Fruit fly (Drosophila melanogaster) whole organism, embryonic: Measurements from ENCODE around the gene CG5644.

ENCODE experiments used
- Abd-B ChIP-seq: fragments of 200-800 bp; sonication (Bioruptor generic); optimal IDR thresholded peaks from 2 replicates; lab custom pipeline; 2018; ENCODE audit warnings: missing biosample characterization, mild to moderate bottlenecking, missing genetic modification characterization, moderate library complexity
- Atf3 ChIP-seq: fragments of 200-800 bp; sonication (Bioruptor generic); optimal IDR thresholded peaks from 3 replicates; lab custom pipeline; 2016; ENCODE audit warnings: missing biosample characterization, missing genetic modification characterization
- Awh ChIP-seq: fragments of 200-800 bp; sonication (Bioruptor generic); IDR thresholded peaks from 2 replicates; pipeline ENCODE4, ENCODE4 v1.3.6; 2022; ENCODE audit warnings: missing biosample characterization, missing genetic modification characterization
- CG10147 ChIP-seq: fragments of 200-800 bp; sonication (Bioruptor generic); optimal IDR thresholded peaks from 2 replicates; lab custom pipeline; 2019; ENCODE audit warnings: missing biosample characterization, mild to moderate bottlenecking, missing genetic modification characterization, moderate library complexity
- CG10462 ChIP-seq: fragments of 200-800 bp; sonication (Bioruptor generic); optimal IDR thresholded peaks from 2 replicates; lab custom pipeline; 2016; ENCODE audit warnings: missing biosample characterization, missing genetic modification characterization
- CG10979 ChIP-seq: fragments of 200-800 bp; sonication (Bioruptor generic); optimal IDR thresholded peaks from 2 replicates; lab custom pipeline; 2018; ENCODE audit warnings: missing biosample characterization, mild to moderate bottlenecking, missing genetic modification characterization, moderate library complexity
- CG11696 ChIP-seq: fragments of 200-800 bp; sonication (Bioruptor generic); IDR thresholded peaks from 2 replicates; pipeline ENCODE4 v1.3.6; 2022; ENCODE audit warnings: missing biosample characterization, missing genetic modification characterization
- CG14014 ChIP-seq: fragments of 200-800 bp; sonication (Bioruptor generic); IDR thresholded peaks from 2 replicates; pipeline ENCODE4 v1.3.6; 2022; ENCODE audit warnings: missing biosample characterization, missing genetic modification characterization
- CG1647 ChIP-seq: fragments of 200-800 bp; sonication (Bioruptor generic); optimal IDR thresholded peaks from 3 replicates; lab custom pipeline; 2016; ENCODE audit warnings: missing biosample characterization, missing genetic modification characterization
- CG4820 ChIP-seq: fragments of 200-800 bp; sonication (Bioruptor generic); optimal IDR thresholded peaks from 3 replicates; lab custom pipeline; 2016; ENCODE audit warnings: missing biosample characterization, missing genetic modification characterization
- CG5953 ChIP-seq: fragments of 200-800 bp; sonication (Bioruptor generic); IDR thresholded peaks from 2 replicates; pipeline ENCODE4 v1.3.6; 2022; ENCODE audit warnings: missing biosample characterization, missing genetic modification characterization
- CG6175 ChIP-seq: fragments of 200-800 bp; sonication (Bioruptor generic); IDR thresholded peaks from 3 replicates; pipeline ENCODE4 v1.3.6; 2022; ENCODE audit warnings: missing biosample characterization, missing genetic modification characterization
- CG7839 ChIP-seq: fragments of 200-800 bp; sonication (Bioruptor generic); optimal IDR thresholded peaks from 3 replicates; lab custom pipeline; 2018; ENCODE audit warnings: missing biosample characterization, mild to moderate bottlenecking, missing genetic modification characterization, moderate library complexity
- CG7928 ChIP-seq: fragments of 200-800 bp; sonication (Bioruptor generic); optimal IDR thresholded peaks from 2 replicates; lab custom pipeline; 2017; ENCODE audit warnings: missing biosample characterization, mild to moderate bottlenecking, missing genetic modification characterization
- CG8765 ChIP-seq: fragments of 200-800 bp; sonication (Bioruptor generic); IDR thresholded peaks from 2 replicates; pipeline ENCODE4 v1.3.6; 2022; ENCODE audit warnings: missing biosample characterization, missing genetic modification characterization
- CG9437 ChIP-seq: fragments of 200-800 bp; sonication (Bioruptor generic); optimal IDR thresholded peaks from 2 replicates; lab custom pipeline; 2018; ENCODE audit warnings: missing biosample characterization, mild to moderate bottlenecking, missing genetic modification characterization
- Dad ChIP-seq: fragments of 200-800 bp; sonication (Bioruptor generic); optimal IDR thresholded peaks from 3 replicates; lab custom pipeline; 2016; ENCODE audit warnings: missing biosample characterization, missing genetic modification characterization
- Hmr ChIP-seq: fragments of 200-800 bp; sonication (Bioruptor generic); optimal IDR thresholded peaks from 3 replicates; lab custom pipeline; 2017; ENCODE audit warnings: mild to moderate bottlenecking, missing biosample characterization, missing genetic modification reagents, missing genetic modification characterization
- Hr51 ChIP-seq, 2 experiments: fragments of 200-800 bp; sonication (Bioruptor generic); optimal IDR thresholded peaks; 2 replicates in 1 of 2; 3 replicates in 1 of 2; lab custom pipeline; 2016 to 2018; ENCODE audit warnings: missing biosample characterization in 2 of 2, missing genetic modification characterization in 2 of 2, mild to moderate bottlenecking in 1 of 2, moderate library complexity in 1 of 2
- Mrtf ChIP-seq: fragments of 200-800 bp; sonication (Bioruptor generic); IDR thresholded peaks from 3 replicates; pipeline ENCODE4 v1.3.6; 2022; ENCODE audit warnings: missing biosample characterization, missing genetic modification characterization
- Neu2 ChIP-seq: fragments of 200-800 bp; sonication (Bioruptor generic); optimal IDR thresholded peaks from 3 replicates; lab custom pipeline; 2016; ENCODE audit warnings: missing biosample characterization, missing genetic modification characterization, borderline replicate concordance
- NfI ChIP-seq: fragments of 200-800 bp; sonication (Bioruptor generic); optimal IDR thresholded peaks from 3 replicates; lab custom pipeline; 2018; ENCODE audit warnings: missing biosample characterization, mild to moderate bottlenecking, missing genetic modification characterization, moderate library complexity
- Opbp ChIP-seq: fragments of 200-800 bp; sonication (Bioruptor generic); IDR thresholded peaks from 3 replicates; pipeline ENCODE4 v1.3.6; 2022; ENCODE audit warnings: missing biosample characterization, missing genetic modification characterization; ENCODE audit not compliant: partially characterized antibody
- PHDP ChIP-seq: fragments of 200-800 bp; sonication (Bioruptor generic); optimal IDR thresholded peaks from 3 replicates; lab custom pipeline; 2018; ENCODE audit warnings: missing biosample characterization, mild to moderate bottlenecking, missing genetic modification characterization, moderate library complexity
- ase ChIP-seq: fragments of 200-800 bp; sonication (Bioruptor generic); IDR thresholded peaks from 3 replicates; pipeline ENCODE4 v1.3.6; 2022; ENCODE audit warnings: missing biosample characterization, missing genetic modification characterization
- bab2 ChIP-seq: fragments of 200-800 bp; sonication (Bioruptor generic); optimal IDR thresholded peaks from 2 replicates; lab custom pipeline; 2016; ENCODE audit warnings: missing biosample characterization, missing genetic modification characterization
- bcd ChIP-seq: fragments of 200-800 bp; sonication (Bioruptor generic); optimal IDR thresholded peaks from 2 replicates; lab custom pipeline; 2017; ENCODE audit warnings: missing biosample characterization, mild to moderate bottlenecking, missing genetic modification characterization
- crc ChIP-seq: fragments of 200-800 bp; sonication (Bioruptor generic); optimal IDR thresholded peaks from 2 replicates; lab custom pipeline; 2016; ENCODE audit warnings: missing biosample characterization, missing genetic modification characterization
- croc ChIP-seq: fragments of 200-800 bp; sonication (Bioruptor generic); conservative IDR thresholded peaks from 3 replicates; pipeline ENCODE4 v1.3.6; 2022; ENCODE audit warnings: missing biosample characterization, missing genetic modification characterization
- cwo ChIP-seq: fragments of 200-800 bp; sonication (Bioruptor generic); optimal IDR thresholded peaks from 3 replicates; lab custom pipeline; 2017; ENCODE audit warnings: missing biosample characterization, missing genetic modification characterization, mild to moderate bottlenecking, moderate library complexity, missing genetic modification reagents
- dati ChIP-seq: fragments of 200-800 bp; sonication (Bioruptor generic); IDR thresholded peaks from 2 replicates; pipeline ENCODE4 v1.3.6; 2022; ENCODE audit warnings: missing biosample characterization, missing genetic modification characterization
- dysf ChIP-seq: fragments of 200-800 bp; sonication (Bioruptor generic); IDR thresholded peaks from 3 replicates; pipeline ENCODE4 v1.3.6; 2022; ENCODE audit warnings: missing biosample characterization, missing genetic modification characterization
- ems ChIP-seq: fragments of 200-800 bp; sonication (Bioruptor generic); optimal IDR thresholded peaks from 3 replicates; lab custom pipeline; 2016; ENCODE audit warnings: missing biosample characterization, missing genetic modification characterization
- esg ChIP-seq: fragments of 200-800 bp; sonication (Bioruptor generic); conservative IDR thresholded peaks from 2 replicates; pipeline ENCODE4 v1.3.6; 2022; ENCODE audit warnings: missing biosample characterization, missing genetic modification characterization
- ftz-f1 ChIP-seq: fragments of 200-800 bp; sonication (Bioruptor generic); optimal IDR thresholded peaks from 2 replicates; lab custom pipeline; 2016; ENCODE audit warnings: missing biosample characterization, missing genetic modification characterization
- hbn ChIP-seq: fragments of 200-800 bp; sonication (Bioruptor generic); IDR thresholded peaks from 2 replicates; pipeline ENCODE4 v1.3.6; 2022; ENCODE audit warnings: missing biosample characterization, missing genetic modification characterization; ENCODE audit not compliant: partially characterized antibody
- lov ChIP-seq, 2 experiments: fragments of 200-800 bp in 1 of 2; fragments of >200 bp in 1 of 2; sonication (Bioruptor generic) in 1 of 2; IDR thresholded peaks in 1 of 2; optimal IDR thresholded peaks in 1 of 2; 2 replicates in 1 of 2; 3 replicates in 1 of 2; pipeline versions ENCODE4 v1.3.6 to Lab custom; 2017 to 2022; ENCODE audit warnings: missing biosample characterization in 1 of 2, missing genetic modification characterization in 1 of 2
- mld ChIP-seq: fragments of 200-800 bp; sonication (Bioruptor generic); IDR thresholded peaks from 3 replicates; pipeline ENCODE4 v1.3.6; 2022; ENCODE audit warnings: missing biosample characterization, missing genetic modification characterization; ENCODE audit not compliant: partially characterized antibody
- pho ChIP-seq: fragments of 200-800 bp; sonication (Bioruptor generic); optimal IDR thresholded peaks from 2 replicates; lab custom pipeline; 2016; ENCODE audit warnings: missing biosample characterization, missing genetic modification characterization
- pita ChIP-seq: fragments of 200-800 bp; sonication (Bioruptor generic); optimal IDR thresholded peaks from 2 replicates; lab custom pipeline; 2017; ENCODE audit warnings: missing biosample characterization, mild to moderate bottlenecking, missing genetic modification characterization
- ranshi ChIP-seq: fragments of 200-800 bp; sonication (Bioruptor generic); IDR thresholded peaks from 2 replicates; pipeline ENCODE4 v1.3.6; 2022; ENCODE audit warnings: missing biosample characterization, missing genetic modification characterization
- schlank ChIP-seq: fragments of 200-800 bp; sonication (Bioruptor generic); optimal IDR thresholded peaks from 2 replicates; lab custom pipeline; 2018; ENCODE audit warnings: missing biosample characterization, mild to moderate bottlenecking, missing genetic modification characterization
- sens-2 ChIP-seq: fragments of 200-800 bp; sonication (Bioruptor generic); IDR thresholded peaks from 2 replicates; pipeline ENCODE4 v1.3.6; 2022; ENCODE audit warnings: missing biosample characterization, missing genetic modification characterization
- stwl ChIP-seq: fragments of 200-800 bp; sonication (Bioruptor generic); optimal IDR thresholded peaks from 3 replicates; lab custom pipeline; 2018; ENCODE audit warnings: missing biosample characterization, mild to moderate bottlenecking, missing genetic modification characterization, moderate library complexity
- sug ChIP-seq: fragments of 200-800 bp; optimal IDR thresholded peaks from 2 replicates; lab custom pipeline; 2019; ENCODE audit warnings: missing biosample characterization, mild to moderate bottlenecking, missing genetic modification characterization, moderate library complexity
- tap ChIP-seq: fragments of 200-800 bp; optimal IDR thresholded peaks from 3 replicates; lab custom pipeline; 2019; ENCODE audit warnings: missing biosample characterization, mild to moderate bottlenecking, missing genetic modification characterization, moderate library complexity
- tin ChIP-seq: fragments of 200-800 bp; sonication (Bioruptor generic); optimal IDR thresholded peaks from 3 replicates; lab custom pipeline; 2016; ENCODE audit warnings: missing biosample characterization, missing genetic modification characterization
- tll ChIP-seq, 2 experiments: fragments of 200-800 bp in 1 of 2; fragments of >200 bp in 1 of 2; sonication (Bioruptor generic) in 1 of 2; optimal IDR thresholded peaks; 2 replicates each; lab custom pipeline; 2017 to 2019; ENCODE audit warnings: missing biosample characterization in 2 of 2, missing genetic modification characterization in 2 of 2, mild to moderate bottlenecking in 1 of 2, moderate library complexity in 1 of 2
- trh ChIP-seq: fragments of 200-800 bp; sonication (Bioruptor generic); optimal IDR thresholded peaks from 2 replicates; lab custom pipeline; 2016; ENCODE audit warnings: missing biosample characterization, missing genetic modification characterization
- zfh2 ChIP-seq: fragments of 200-800 bp; sonication (Bioruptor generic); optimal IDR thresholded peaks from 2 replicates; lab custom pipeline; 2016; ENCODE audit warnings: missing biosample characterization, missing genetic modification characterization

Gene CG5644

dm6 chr3L:9025680-9026079 is 46.0 kb upstream of the CG5644 start (continued):
- TF ChIP-seq CG10147 (GFP tag; lab: Kevin White, UChicago): peak; percentile 60
- peak; percentile 71 for TF ChIP-seq crc (GFP tag; lab: Kevin White, UChicago)
- TF ChIP-seq Atf3 (GFP tag; lab: Kevin White, UChicago): peak; percentile 72
- TF ChIP-seq ase (GFP tag; lab: Robert Waterston, UW): peak; percentile 92
- TF ChIP-seq cwo: peak; percentile 51
- TF ChIP-seq CG1647 (GFP tag; lab: Kevin White, UChicago): peak; percentile 78
- no peak for TF ChIP-seq Neu2 (GFP tag; lab: Kevin White, UChicago)
- peak; percentile 73 for TF ChIP-seq NfI (GFP tag; lab: Kevin White, UChicago)
- peak; percentile 63 for TF ChIP-seq pho (GFP tag; lab: Kevin White, UChicago)
- peak; percentile 68 for TF ChIP-seq Hmr (GFP tag; lab: Kevin White, UChicago)
- TF ChIP-seq bcd (GFP tag; lab: Kevin White, UChicago): peak; percentile 74
- peak; percentile 82 for TF ChIP-seq tin (GFP tag; lab: Kevin White, UChicago)
- peak; percentile 93 for TF ChIP-seq CG7839 (tag; lab: Kevin White, UChicago)
- peak; percentile 69 for TF ChIP-seq trh
- no peak for TF ChIP-seq lov (optimal IDR thresholded peaks at IDR 0.05; lab: Kevin White, UChicago)
- TF ChIP-seq lov (GFP tag; IDR thresholded peaks at IDR 0.05; lab: Robert Waterston, UW): peak; percentile 87; the same call in 2 of the 3 replicates
- peak; percentile 66 for TF ChIP-seq CG10462 (GFP tag; lab: Kevin White, UChicago)
- TF ChIP-seq hbn (GFP tag; lab: Robert Waterston, UW): no peak
- TF ChIP-seq esg (GFP tag; lab: Robert Waterston, UW): peak; percentile 91
- peak; percentile 67 for TF ChIP-seq ems (GFP tag; lab: Kevin White, UChicago)
- peak; percentile 81 for TF ChIP-seq tap (tag; lab: Kevin White, UChicago)
- peak; percentile 80 for TF ChIP-seq CG8765 (GFP tag; lab: Robert Waterston, UW)
- no peak for TF ChIP-seq stwl (tag; lab: Kevin White, UChicago)
- peak; percentile 86 for TF ChIP-seq Mrtf (GFP tag; lab: Robert Waterston, UW)
- TF ChIP-seq mld (GFP tag; lab: Robert Waterston, UW): no peak
- TF ChIP-seq zfh2 (GFP tag; lab: Kevin White, UChicago): peak; percentile 50
- no peak for TF ChIP-seq tll (GFP tag; optimal IDR thresholded peaks at IDR 0.05; lab: Kevin White, UChicago)
- TF ChIP-seq croc (GFP tag; lab: Robert Waterston, UW): peak; percentile 86
- peak; percentile 85 for TF ChIP-seq PHDP (tag; lab: Kevin White, UChicago)
- TF ChIP-seq CG7928: no peak
- TF ChIP-seq schlank (tag; lab: Kevin White, UChicago): no peak
- TF ChIP-seq bab2: peak; percentile 83
- TF ChIP-seq CG9437 (GFP tag; lab: Kevin White, UChicago): peak; percentile 66
- peak; percentile 90 for TF ChIP-seq sens-2 (GFP tag; lab: Robert Waterston, UW)
- TF ChIP-seq ftz-f1 (GFP tag; lab: Kevin White, UChicago): no peak
- peak; percentile 73 for TF ChIP-seq Dad
- TF ChIP-seq dati: peak; percentile 75; the same call in 1 of the 2 replicates
- TF ChIP-seq CG10979 (tag; lab: Kevin White, UChicago): peak; percentile 87
- TF ChIP-seq sug (tag; lab: Kevin White, UChicago): peak; percentile 42
- peak; percentile 82 for TF ChIP-seq CG5953
- TF ChIP-seq dysf (GFP tag; lab: Robert Waterston, UW): peak; percentile 93
- TF ChIP-seq CG6175 (GFP tag; lab: Robert Waterston, UW): peak; percentile 59; the same call in 1 of the 3 replicates
- peak; percentile 88 for TF ChIP-seq CG14014 (GFP tag; lab: Robert Waterston, UW)
- TF ChIP-seq ranshi: peak; percentile 87
- peak; percentile 68 to 90 for TF ChIP-seq Hr51 (GFP tag; optimal IDR thresholded peaks at IDR 0.05; lab: Kevin White, UChicago)
- peak; percentile 82 for TF ChIP-seq Abd-B (GFP tag; lab: Kevin White, UChicago)
- peak; percentile 69 for TF ChIP-seq Awh (GFP tag; lab: Robert Waterston, UW)
- TF ChIP-seq CG11696 (GFP tag; lab: Robert Waterston, UW): peak; percentile 58
- no peak for TF ChIP-seq Opbp (GFP tag; lab: Robert Waterston, UW)
- TF ChIP-seq CG4820: peak; percentile 81
- TF ChIP-seq pita (GFP tag; lab: Kevin White, UChicago): no peak
